Worm (Caenorhabditis elegans) whole organism, L3 larva: ENCODE measurements around the gene srbc-29.

Experiments
- aly-2 ChIP-seq: fragments of 150-350 bp; optimal IDR thresholded peaks from 2 replicates; lab custom pipeline; 2014; ENCODE audit warnings: missing biosample characterization, missing genetic modification characterization
- ama-1 ChIP-seq: fragments of 150-350 bp; optimal IDR thresholded peaks from 2 replicates; lab custom pipeline; 2018
- ceh-28 ChIP-seq: fragments of 150-350 bp; optimal IDR thresholded peaks from 2 replicates; lab custom pipeline; 2014; ENCODE audit warnings: missing biosample characterization, missing genetic modification reagents, missing genetic modification characterization
- ceh-82 ChIP-seq: fragments of 150-350 bp; optimal IDR thresholded peaks from 2 replicates; lab custom pipeline; 2014; ENCODE audit warnings: missing biosample characterization, missing genetic modification characterization
- ceh-9 ChIP-seq: sonication (generic microtip); optimal IDR thresholded peaks from 2 replicates; lab custom pipeline; 2018; ENCODE audit warnings: missing biosample characterization, missing genetic modification characterization
- daf-12 ChIP-seq: fragments of 150-350 bp; optimal IDR thresholded peaks from 2 replicates; lab custom pipeline; 2014; ENCODE audit warnings: missing biosample characterization, missing genetic modification reagents, missing genetic modification characterization
- egl-27 ChIP-seq: sonication (generic microtip); optimal IDR thresholded peaks from 4 replicates; lab custom pipeline; 2017; ENCODE audit warnings: missing biosample characterization, missing genetic modification reagents, missing genetic modification characterization
- egl-5 ChIP-seq: fragments of 150-350 bp; optimal IDR thresholded peaks from 2 replicates; lab custom pipeline; 2017; ENCODE audit warnings: missing biosample characterization, missing genetic modification reagents, missing genetic modification characterization, inconsistent platforms
- elt-2 ChIP-seq: sonication (generic microtip); optimal IDR thresholded peaks from 2 replicates; lab custom pipeline; 2016; ENCODE audit warnings: missing genetic modification reagents, mild to moderate bottlenecking, missing genetic modification characterization, missing compliant biosample characterization
- elt-3 ChIP-seq, 3 experiments: fragments of 150-350 bp in 1 of 3; sonication (generic microtip) in 2 of 3; optimal IDR thresholded peaks; 2 replicates in 2 of 3; 4 replicates in 1 of 3; lab custom pipeline; 2014 to 2017; ENCODE audit warnings: missing biosample characterization in 3 of 3, missing genetic modification characterization in 3 of 3
- fkh-10 ChIP-seq: sonication (generic microtip); optimal IDR thresholded peaks from 2 replicates; lab custom pipeline; 2017; ENCODE audit warnings: missing biosample characterization, missing genetic modification reagents, missing genetic modification characterization
- hmg-11 ChIP-seq: sonication (generic microtip); optimal IDR thresholded peaks from 2 replicates; lab custom pipeline; 2016; ENCODE audit warnings: missing genetic modification characterization, missing compliant biosample characterization
- jun-1 ChIP-seq: fragments of 150-350 bp; optimal IDR thresholded peaks from 2 replicates; lab custom pipeline; 2014; ENCODE audit warnings: missing biosample characterization, missing genetic modification reagents, missing genetic modification characterization
- lin-15B ChIP-seq: fragments of 150-350 bp; optimal IDR thresholded peaks from 2 replicates; lab custom pipeline; 2014; ENCODE audit warnings: missing biosample characterization, missing genetic modification characterization
- lin-39 ChIP-seq: fragments of 150-350 bp; optimal IDR thresholded peaks from 2 replicates; lab custom pipeline; 2018; ENCODE audit warnings: missing biosample characterization, missing genetic modification reagents, missing genetic modification characterization
- lsy-12 ChIP-seq: sonication (generic microtip); optimal IDR thresholded peaks from 2 replicates; lab custom pipeline; 2016; ENCODE audit warnings: mild to moderate bottlenecking, missing genetic modification characterization, missing compliant biosample characterization
- nhr-11 ChIP-seq: fragments of 150-350 bp; optimal IDR thresholded peaks from 2 replicates; lab custom pipeline; 2014; ENCODE audit warnings: missing biosample characterization, missing genetic modification characterization
- nhr-23 ChIP-seq: fragments of 150-350 bp; optimal IDR thresholded peaks from 2 replicates; lab custom pipeline; 2014; ENCODE audit warnings: missing biosample characterization, missing genetic modification reagents, missing genetic modification characterization
- nhr-237 ChIP-seq: fragments of 150-350 bp; optimal IDR thresholded peaks from 2 replicates; lab custom pipeline; 2014; ENCODE audit warnings: missing biosample characterization, missing genetic modification characterization
- nhr-25 ChIP-seq: sonication (generic microtip); optimal IDR thresholded peaks from 2 replicates; lab custom pipeline; 2017; ENCODE audit warnings: missing biosample characterization, missing genetic modification characterization
- nhr-28 ChIP-seq: fragments of 150-350 bp; optimal IDR thresholded peaks from 2 replicates; lab custom pipeline; 2014; ENCODE audit warnings: missing biosample characterization, missing genetic modification characterization
- nhr-77 ChIP-seq: fragments of 150-350 bp; optimal IDR thresholded peaks from 2 replicates; lab custom pipeline; 2014; ENCODE audit warnings: missing biosample characterization, missing genetic modification characterization
- pqm-1 ChIP-seq: fragments of 150-350 bp; optimal IDR thresholded peaks from 2 replicates; lab custom pipeline; 2017; ENCODE audit warnings: missing biosample characterization, missing genetic modification characterization, inconsistent platforms
- sea-2 ChIP-seq: fragments of 150-350 bp; sonication (generic microtip); optimal IDR thresholded peaks from 4 replicates; lab custom pipeline; 2014; ENCODE audit warnings: missing biosample characterization, missing genetic modification reagents, missing genetic modification characterization
- skn-1 ChIP-seq: fragments of 150-350 bp; optimal IDR thresholded peaks from 2 replicates; lab custom pipeline; 2014; ENCODE audit warnings: missing biosample characterization, missing genetic modification characterization
- snpc-4 ChIP-seq: fragments of 150-350 bp; optimal IDR thresholded peaks from 2 replicates; lab custom pipeline; 2014; ENCODE audit warnings: missing biosample characterization, missing genetic modification characterization
- unc-39 ChIP-seq: sonication (generic microtip); optimal IDR thresholded peaks from 4 replicates; lab custom pipeline; 2017; ENCODE audit warnings: missing biosample characterization, missing genetic modification characterization
- unc-62 ChIP-seq: fragments of 150-350 bp; sonication (generic microtip); optimal IDR thresholded peaks from 4 replicates; lab custom pipeline; 2014; ENCODE audit warnings: missing biosample characterization, missing genetic modification reagents, missing genetic modification characterization
- zag-1 ChIP-seq: fragments of 150-350 bp; optimal IDR thresholded peaks from 2 replicates; lab custom pipeline; 2014; ENCODE audit warnings: missing biosample characterization, missing genetic modification characterization
- ztf-11 ChIP-seq: fragments of 150-350 bp; optimal IDR thresholded peaks from 2 replicates; lab custom pipeline; 2014; ENCODE audit warnings: missing biosample characterization, missing genetic modification characterization
- ztf-4 ChIP-seq: fragments of 150-350 bp; optimal IDR thresholded peaks from 2 replicates; lab custom pipeline; 2014; ENCODE audit warnings: missing biosample characterization, missing genetic modification characterization

srbc-29 gene

DNA sequence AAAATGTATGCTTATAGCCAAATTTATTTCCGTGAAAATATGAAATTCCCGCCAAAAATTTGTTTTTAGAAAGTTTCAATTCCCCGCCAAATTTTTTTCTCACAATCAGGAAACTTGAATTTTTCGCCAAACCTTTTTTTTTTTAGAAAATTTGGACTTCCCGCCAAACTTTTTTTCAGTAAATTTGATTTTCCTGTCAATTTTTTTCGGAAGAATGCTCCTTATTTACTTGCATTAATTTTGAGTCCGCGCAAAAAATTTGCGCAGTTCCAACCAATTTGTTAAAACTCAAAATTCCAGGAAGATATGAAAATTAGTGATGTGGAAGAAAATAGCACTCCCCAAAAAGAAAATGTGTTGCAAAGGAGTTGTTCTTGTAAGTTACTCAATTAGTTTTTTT lies 10.8 kb downstream of the srbc-29 start, which contains the start of gene slc-28.2:
Gene slc-28.2 (plus strand): TSS at position 301 of the 400 bp plus-strand sequence.
- TF ChIP-seq ztf-11 (tag; lab: Kevin White, UChicago) (no peak), egl-5 (tag; lab: Kevin White, UChicago) (no peak), sea-2 (GFP tag; lab: Kevin White, UChicago) (no peak), unc-62 (no peak), nhr-237 (tag; lab: Kevin White, UChicago) (no peak)

DNA sequence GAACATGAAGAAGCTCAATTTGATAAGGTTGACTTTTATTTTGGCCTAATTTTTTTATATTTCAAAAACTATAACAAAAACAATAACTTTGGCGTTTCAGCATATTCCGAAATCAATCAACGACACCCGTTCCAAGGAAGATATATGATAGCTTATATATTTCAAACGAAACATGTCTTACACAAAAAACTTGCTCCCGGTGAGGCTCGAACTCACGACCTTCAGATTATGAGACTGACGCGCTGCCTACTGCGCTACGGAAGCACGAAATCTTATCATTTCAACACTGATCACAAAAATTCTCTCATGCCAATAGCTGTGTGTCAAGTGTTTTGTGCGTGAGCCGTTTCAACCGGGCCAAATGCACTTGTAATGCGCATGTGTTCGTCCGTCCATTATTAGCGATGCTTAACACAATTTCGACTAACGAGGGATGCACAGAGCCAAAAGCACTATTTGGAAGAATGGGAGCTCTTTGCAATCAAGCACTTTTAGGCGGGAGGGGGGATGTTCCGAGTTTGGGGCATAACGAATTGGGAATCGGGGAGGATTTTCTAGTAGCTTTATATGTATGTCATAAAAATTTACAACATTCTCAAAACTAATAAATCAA lies 15.4 kb downstream of the srbc-29 start:
- no peak for TF ChIP-seq zag-1 (tag; lab: Kevin White, UChicago)
- TF ChIP-seq aly-2, result no peak
- no peak for TF ChIP-seq nhr-11 (tag; lab: Kevin White, UChicago)
- TF ChIP-seq lsy-12 (tag; lab: Kevin White, UChicago), result no peak
- TF ChIP-seq ceh-9 (tag; lab: Kevin White, UChicago), result no peak
- TF ChIP-seq elt-2 (tag; lab: Kevin White, UChicago), result no peak
- TF ChIP-seq lin-15B (tag; lab: Kevin White, UChicago), result no peak
- no peak for TF ChIP-seq egl-27 (tag; lab: Kevin White, UChicago)
- no peak for TF ChIP-seq ztf-4 (tag; lab: Kevin White, UChicago)

DNA sequence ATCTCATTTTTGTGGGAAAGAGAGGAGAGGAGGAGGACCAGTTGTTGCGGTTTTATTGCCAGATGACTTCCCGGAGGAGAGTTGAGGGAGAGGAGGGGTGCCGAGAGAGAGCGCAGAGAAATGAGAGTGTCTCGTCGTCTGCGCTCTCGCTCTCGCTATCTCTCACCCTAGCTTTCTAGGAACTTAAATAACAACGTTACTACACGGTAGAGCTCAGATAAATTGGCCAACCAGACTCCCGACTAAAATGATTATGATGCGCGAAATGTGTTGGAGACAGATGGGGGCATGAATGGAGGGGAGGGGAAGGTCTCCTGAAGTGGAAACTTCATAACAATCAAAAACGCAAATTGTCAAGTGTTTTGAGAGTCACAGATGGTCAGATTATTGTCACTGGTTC lies 16.1 kb downstream of the srbc-29 start:
- TF ChIP-seq lin-39 (peak; percentile 22), nhr-23 (tag; lab: Kevin White, UChicago) (no peak), ceh-82 (tag; lab: Kevin White, UChicago) (no peak), ceh-28 (no peak), elt-3 (tag; optimal IDR thresholded peaks at IDR 0.05; lab: Kevin White, UChicago) (no peak)

DNA sequence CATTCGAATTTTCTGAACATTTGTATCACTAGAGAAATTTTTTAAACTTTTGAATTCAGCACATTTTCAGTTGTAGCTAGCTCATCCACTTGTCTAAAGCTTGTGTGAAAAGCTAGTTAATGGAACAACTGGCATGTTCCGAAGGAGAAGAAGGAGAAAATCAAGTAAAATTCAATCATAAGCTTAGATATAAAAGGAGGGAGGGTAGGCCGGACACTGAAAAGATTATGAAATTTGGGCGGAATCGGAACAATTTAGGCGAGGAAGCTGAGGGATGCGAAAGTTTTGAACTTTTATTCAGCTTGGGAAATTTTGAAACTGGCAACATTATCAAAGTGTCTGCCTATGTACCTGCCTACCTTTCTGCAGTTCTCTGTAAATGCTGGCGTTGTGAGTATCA lies 18.2 kb downstream of the srbc-29 start:
- TF ChIP-seq skn-1 (tag; lab: Kevin White, UChicago) (no peak), snpc-4 (tag; lab: Kevin White, UChicago) (no peak), nhr-23 (tag; lab: Kevin White, UChicago) (no peak), fkh-10 (GFP tag; lab: Kevin White, UChicago) (peak; percentile 70)

ce11 chrV:3451646-3452045 lies 19.0 kb downstream of the srbc-29 start:
- TF ChIP-seq nhr-237 (tag; lab: Kevin White, UChicago), result no peak
- no peak for TF ChIP-seq daf-12 (tag; lab: Kevin White, UChicago)
- no peak for TF ChIP-seq elt-3 (tag; optimal IDR thresholded peaks at IDR 0.05; lab: Kevin White, UChicago)
- no peak for TF ChIP-seq nhr-25
- no peak for TF ChIP-seq ama-1 (lab: Kevin White, UChicago)
- no peak for TF ChIP-seq lsy-12 (tag; lab: Kevin White, UChicago)
- TF ChIP-seq snpc-4 (tag; lab: Kevin White, UChicago), result no peak
- TF ChIP-seq lin-39, result no peak
- TF ChIP-seq nhr-28, result no peak
- TF ChIP-seq ceh-82 (tag; lab: Kevin White, UChicago), result no peak
- no peak for TF ChIP-seq unc-39
- no peak for TF ChIP-seq egl-27 (tag; lab: Kevin White, UChicago)
- TF ChIP-seq nhr-11 (tag; lab: Kevin White, UChicago), result no peak
- no peak for TF ChIP-seq unc-62
- TF ChIP-seq pqm-1 (tag; lab: Kevin White, UChicago), result no peak
- no peak for TF ChIP-seq nhr-77 (tag; lab: Kevin White, UChicago)
- no peak for TF ChIP-seq skn-1 (tag; lab: Kevin White, UChicago)

- TF ChIP-seq fkh-10 (GFP tag; lab: Kevin White, UChicago) (no peak), nhr-28 (no peak), pqm-1 (tag; lab: Kevin White, UChicago) (no peak), nhr-25 (no peak), jun-1 (tag; lab: Kevin White, UChicago) (no peak), ceh-28 (no peak), hmg-11 (tag; lab: Kevin White, UChicago) (no peak)
- TF ChIP-seq, all 47 proteins: peak for 0
Measured at ce11 chrV:3450351-3450750, 20.3 kb downstream of the srbc-29 start.
